Worm (Caenorhabditis elegans) whole organism, L2 larva: ENCODE measurements around the gene F55E10.2.

ENCODE experiments used
- C34F6.9 ChIP-seq: fragments of 150-350 bp; optimal IDR thresholded peaks from 2 replicates; lab custom pipeline; 2014; ENCODE audit warnings: missing biosample characterization, missing genetic modification characterization
- F13H6.1 ChIP-seq: sonication (generic microtip); optimal IDR thresholded peaks from 2 replicates; lab custom pipeline; 2016; ENCODE audit warnings: missing genetic modification characterization, missing compliant biosample characterization
- R02D3.7 ChIP-seq: fragments of 150-350 bp; optimal IDR thresholded peaks from 2 replicates; lab custom pipeline; 2014; ENCODE audit warnings: missing biosample characterization, missing genetic modification characterization
- Y55F3AM.14 ChIP-seq: fragments of 200-800 bp; sonication (Bioruptor generic); optimal IDR thresholded peaks from 2 replicates; lab custom pipeline; 2018; ENCODE audit warnings: mild to moderate bottlenecking, missing genetic modification characterization, missing compliant biosample characterization
- ZK546.5 ChIP-seq: sonication (generic microtip); optimal IDR thresholded peaks from 2 replicates; lab custom pipeline; 2017; ENCODE audit warnings: missing biosample characterization, missing genetic modification characterization
- alr-1 ChIP-seq: fragments of 150-350 bp; optimal IDR thresholded peaks from 2 replicates; lab custom pipeline; 2014; ENCODE audit warnings: missing biosample characterization, missing genetic modification characterization
- aly-2 ChIP-seq: fragments of 150-350 bp; optimal IDR thresholded peaks from 2 replicates; lab custom pipeline; 2014; ENCODE audit warnings: missing biosample characterization, missing genetic modification characterization
- ama-1 ChIP-seq: fragments of 150-350 bp; optimal IDR thresholded peaks from 2 replicates; lab custom pipeline; 2018; ENCODE audit warnings: inconsistent platforms
- blmp-1 ChIP-seq: sonication (generic microtip); optimal IDR thresholded peaks from 2 replicates; lab custom pipeline; 2017; ENCODE audit warnings: missing genetic modification characterization, mild to moderate bottlenecking, missing compliant biosample characterization, antibody characterized with exemption, moderate library complexity; ENCODE audit not compliant: insufficient read depth
- ceh-16 ChIP-seq: fragments of 150-350 bp; optimal IDR thresholded peaks from 2 replicates; lab custom pipeline; 2014; ENCODE audit warnings: missing biosample characterization, missing genetic modification characterization
- ceh-82 ChIP-seq: fragments of 150-350 bp; optimal IDR thresholded peaks from 2 replicates; lab custom pipeline; 2014; ENCODE audit warnings: missing biosample characterization, missing genetic modification characterization
- crh-2 ChIP-seq: sonication (generic microtip); optimal IDR thresholded peaks from 2 replicates; lab custom pipeline; 2017; ENCODE audit warnings: missing biosample characterization, missing genetic modification characterization
- dmd-4 ChIP-seq: sonication (generic microtip); optimal IDR thresholded peaks from 2 replicates; lab custom pipeline; 2017; ENCODE audit warnings: missing biosample characterization, missing genetic modification characterization
- elt-1 ChIP-seq: fragments of 150-350 bp; optimal IDR thresholded peaks from 2 replicates; lab custom pipeline; 2014; ENCODE audit warnings: missing biosample characterization, missing genetic modification characterization
- fos-1 ChIP-seq: fragments of 150-350 bp; optimal IDR thresholded peaks from 2 replicates; lab custom pipeline; 2014; ENCODE audit warnings: missing biosample characterization, missing genetic modification characterization
- lin-11 ChIP-seq: fragments of 150-350 bp; sonication (generic microtip); optimal IDR thresholded peaks from 2 replicates; lab custom pipeline; 2014; ENCODE audit warnings: missing biosample characterization, missing genetic modification characterization, inconsistent platforms, mixed read lengths
- lin-13 ChIP-seq: fragments of 150-350 bp; optimal IDR thresholded peaks from 2 replicates; lab custom pipeline; 2014; ENCODE audit warnings: missing biosample characterization, missing genetic modification reagents, missing genetic modification characterization
- lin-39 ChIP-seq: fragments of 150-350 bp; optimal IDR thresholded peaks from 2 replicates; lab custom pipeline; 2014; ENCODE audit warnings: missing biosample characterization, missing genetic modification reagents, missing genetic modification characterization
- lsy-2 ChIP-seq, 2 experiments: fragments of 150-350 bp in 1 of 2; sonication (generic microtip) in 1 of 2; optimal IDR thresholded peaks; 2 replicates each; lab custom pipeline; 2014 to 2017; ENCODE audit warnings: missing biosample characterization in 2 of 2, missing genetic modification characterization in 2 of 2
- mab-5 ChIP-seq: fragments of 150-350 bp; optimal IDR thresholded peaks from 2 replicates; lab custom pipeline; 2014; ENCODE audit warnings: missing biosample characterization, missing genetic modification characterization
- mbf-1 ChIP-seq: sonication (generic microtip); optimal IDR thresholded peaks from 2 replicates; lab custom pipeline; 2017; ENCODE audit warnings: missing biosample characterization, missing genetic modification characterization
- mdl-1 ChIP-seq, 2 experiments: fragments of 150-350 bp in 1 of 2; sonication (generic microtip) in 1 of 2; optimal IDR thresholded peaks; 2 replicates each; lab custom pipeline; 2017; ENCODE audit warnings: missing biosample characterization in 2 of 2, missing genetic modification characterization in 2 of 2
- nhr-10 ChIP-seq: sonication (generic microtip); optimal IDR thresholded peaks from 2 replicates; lab custom pipeline; 2017; ENCODE audit warnings: missing biosample characterization, missing genetic modification characterization
- nhr-11 ChIP-seq: fragments of 150-350 bp; optimal IDR thresholded peaks from 2 replicates; lab custom pipeline; 2014; ENCODE audit warnings: missing biosample characterization, missing genetic modification characterization
- nhr-129 ChIP-seq: fragments of 150-350 bp; optimal IDR thresholded peaks from 2 replicates; lab custom pipeline; 2014; ENCODE audit warnings: missing biosample characterization, missing genetic modification characterization
- nhr-21 ChIP-seq: fragments of 150-350 bp; optimal IDR thresholded peaks from 2 replicates; lab custom pipeline; 2014; ENCODE audit warnings: missing biosample characterization, missing genetic modification characterization
- nhr-23 ChIP-seq: fragments of 150-350 bp; optimal IDR thresholded peaks from 2 replicates; lab custom pipeline; 2014; ENCODE audit warnings: missing biosample characterization, missing genetic modification reagents, missing genetic modification characterization
- nhr-237 ChIP-seq: fragments of 150-350 bp; optimal IDR thresholded peaks from 2 replicates; lab custom pipeline; 2014; ENCODE audit warnings: missing biosample characterization, missing genetic modification characterization
- nhr-25 ChIP-seq: fragments of 150-350 bp; sonication (generic microtip); optimal IDR thresholded peaks from 3 replicates; lab custom pipeline; 2014; ENCODE audit warnings: missing biosample characterization, missing genetic modification characterization
- nhr-6 ChIP-seq: fragments of 150-350 bp; optimal IDR thresholded peaks from 2 replicates; lab custom pipeline; 2014; ENCODE audit warnings: missing biosample characterization, missing genetic modification characterization
- nhr-77 ChIP-seq: fragments of 150-350 bp; optimal IDR thresholded peaks from 2 replicates; lab custom pipeline; 2014; ENCODE audit warnings: missing biosample characterization, missing genetic modification characterization
- peb-1 ChIP-seq: fragments of 150-350 bp; optimal IDR thresholded peaks from 2 replicates; lab custom pipeline; 2014; ENCODE audit warnings: missing biosample characterization, missing genetic modification characterization
- sem-4 ChIP-seq: fragments of 150-350 bp; optimal IDR thresholded peaks from 2 replicates; lab custom pipeline; 2014; ENCODE audit warnings: missing biosample characterization, missing genetic modification reagents, missing genetic modification characterization
- skn-1 ChIP-seq: sonication (generic microtip); optimal IDR thresholded peaks from 2 replicates; lab custom pipeline; 2017; ENCODE audit warnings: missing biosample characterization, missing genetic modification characterization
- sma-3 ChIP-seq: sonication (generic microtip); optimal IDR thresholded peaks from 2 replicates; lab custom pipeline; 2016; ENCODE audit warnings: missing genetic modification reagents, missing genetic modification characterization, missing compliant biosample characterization
- sma-9 ChIP-seq, 2 experiments: fragments of 150-350 bp in 1 of 2; sonication (generic microtip) in 1 of 2; optimal IDR thresholded peaks; 2 replicates each; lab custom pipeline; 2014 to 2016; ENCODE audit warnings: missing genetic modification characterization in 2 of 2, mild to moderate bottlenecking in 1 of 2, missing biosample characterization in 1 of 2, missing compliant biosample characterization in 1 of 2, missing genetic modification reagents in 1 of 2, moderate library complexity in 1 of 2
- unc-39 ChIP-seq: fragments of 150-350 bp; optimal IDR thresholded peaks from 2 replicates; lab custom pipeline; 2014; ENCODE audit warnings: missing biosample characterization, missing genetic modification characterization
- unc-55 ChIP-seq: fragments of 150-350 bp; sonication (generic microtip); optimal IDR thresholded peaks from 3 replicates; lab custom pipeline; 2014; ENCODE audit warnings: missing biosample characterization, missing genetic modification reagents, missing genetic modification characterization
- zag-1 ChIP-seq: fragments of 150-350 bp; optimal IDR thresholded peaks from 2 replicates; lab custom pipeline; 2014; ENCODE audit warnings: missing biosample characterization, missing genetic modification characterization
- ztf-4 ChIP-seq: fragments of 150-350 bp; optimal IDR thresholded peaks from 2 replicates; lab custom pipeline; 2014; ENCODE audit warnings: missing biosample characterization, missing genetic modification characterization

Gene F55E10.2

ce11 chrX:8378312-8378711, 37.8 kb downstream of the F55E10.2 start, which contains the start of gene tbc-18:
Gene tbc-18 (plus strand): TSS chrX:8378557.
- TF ChIP-seq F13H6.1 (tag; lab: Kevin White, UChicago), result peak; percentile 60
- TF ChIP-seq mdl-1 (tag; optimal IDR thresholded peaks at IDR 0.05; lab: Kevin White, UChicago), result peak in 1 of 2 experiments; percentile 48
- no peak for TF ChIP-seq ama-1 (lab: Kevin White, UChicago)
- peak; percentile 79 for TF ChIP-seq crh-2 (tag; lab: Kevin White, UChicago)
- TF ChIP-seq nhr-10 (tag; lab: Kevin White, UChicago), result no peak
- TF ChIP-seq Y55F3AM.14, result peak; percentile 34
- TF ChIP-seq nhr-6 (tag; lab: Kevin White, UChicago), result peak; percentile 23
- peak; percentile 52 for TF ChIP-seq nhr-129
- peak; percentile 3 for TF ChIP-seq nhr-21
- no peak for TF ChIP-seq ZK546.5 (tag; lab: Kevin White, UChicago)
- TF ChIP-seq C34F6.9 (tag; lab: Kevin White, UChicago), result peak; percentile 73
- TF ChIP-seq nhr-237 (tag; lab: Kevin White, UChicago), result no peak
- TF ChIP-seq unc-55 (GFP tag; lab: Kevin White, UChicago), result peak; percentile 81
- peak; percentile 41 for TF ChIP-seq ztf-4 (tag; lab: Kevin White, UChicago)
- TF ChIP-seq lsy-2 (tag; optimal IDR thresholded peaks at IDR 0.05; lab: Kevin White, UChicago), result peak in 1 of 2 experiments; percentile 49
- TF ChIP-seq zag-1 (tag; lab: Kevin White, UChicago), result peak; percentile 64
- TF ChIP-seq alr-1, result peak; percentile 34
- TF ChIP-seq sma-9 (GFP tag; optimal IDR thresholded peaks at IDR 0.05; lab: Kevin White, UChicago), result peak; percentile 45
- no peak for TF ChIP-seq sma-9 (tag; optimal IDR thresholded peaks at IDR 0.05; lab: Kevin White, UChicago)

- TF ChIP-seq crh-2 (tag; lab: Kevin White, UChicago) (peak; percentile 54), blmp-1 (no peak), F13H6.1 (tag; lab: Kevin White, UChicago) (no peak), R02D3.7 (no peak), ztf-4 (tag; lab: Kevin White, UChicago) (no peak), nhr-129 (peak; percentile 49), sma-9 (GFP tag; optimal IDR thresholded peaks at IDR 0.05; lab: Kevin White, UChicago) (peak; percentile 40), sma-9 (tag; optimal IDR thresholded peaks at IDR 0.05; lab: Kevin White, UChicago) (no peak), unc-55 (GFP tag; lab: Kevin White, UChicago) (no peak), fos-1 (tag; lab: Kevin White, UChicago) (peak; percentile 4)
These were observed 41.2 kb downstream of the F55E10.2 start for ce11 chrX:8381651-8382050.

- TF ChIP-seq lin-11 (tag; lab: Kevin White, UChicago), result no peak
- no peak for TF ChIP-seq ZK546.5 (tag; lab: Kevin White, UChicago)
- TF ChIP-seq nhr-23 (tag; lab: Kevin White, UChicago), result no peak
- peak; percentile 61 for TF ChIP-seq blmp-1
These were observed 44.2 kb downstream of the F55E10.2 start, which contains the start of gene F41D9.2 for ce11 chrX:8384642-8385181. Gene F41D9.2 (minus strand): TSS chrX:8384945.

DNA sequence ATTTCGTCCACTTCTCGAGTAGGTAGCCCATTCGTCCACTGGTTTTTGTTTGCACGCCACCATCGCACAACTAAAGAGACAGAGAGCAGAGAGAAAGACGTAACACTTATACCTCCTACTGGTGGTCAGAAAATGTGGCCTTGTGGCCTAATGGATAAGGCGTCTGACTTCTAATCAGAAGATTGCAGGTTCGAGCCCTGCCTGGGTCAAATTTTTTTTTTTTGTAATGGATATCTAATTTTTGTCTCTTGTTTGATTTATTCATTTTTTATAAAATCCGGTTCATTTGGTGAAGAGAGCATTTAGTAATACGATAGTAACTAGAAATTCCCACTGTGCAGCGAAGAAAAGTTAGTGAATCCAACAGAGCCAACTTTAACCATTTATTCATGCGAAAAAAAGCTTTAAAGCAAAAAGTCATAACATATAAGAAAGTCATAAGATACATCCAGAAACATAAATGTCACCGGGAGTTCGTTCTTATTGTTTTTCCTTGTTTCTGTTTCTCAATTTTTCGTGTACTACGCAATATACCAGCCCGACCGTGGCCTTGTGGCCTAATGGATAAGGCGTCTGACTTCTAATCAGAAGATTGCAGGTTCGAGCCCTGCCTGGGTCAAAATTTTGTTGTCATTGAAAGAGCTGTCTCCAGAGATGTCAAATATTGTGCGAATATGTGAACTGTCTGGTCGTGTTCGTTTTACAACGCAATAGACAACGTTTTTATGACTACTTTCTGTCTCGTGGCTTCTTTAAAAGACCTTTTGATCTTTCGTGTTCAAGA, 45.8 kb downstream of the F55E10.2 start:
- no peak for TF ChIP-seq nhr-11 (tag; lab: Kevin White, UChicago)
- TF ChIP-seq ama-1 (lab: Kevin White, UChicago), result no peak
- TF ChIP-seq nhr-237 (tag; lab: Kevin White, UChicago), result no peak
- peak; percentile 15 to 52 for TF ChIP-seq lsy-2 (tag; optimal IDR thresholded peaks at IDR 0.05; lab: Kevin White, UChicago)
- TF ChIP-seq mbf-1 (tag; lab: Kevin White, UChicago), result no peak
- peak; percentile 53 for TF ChIP-seq sma-9 (GFP tag; optimal IDR thresholded peaks at IDR 0.05; lab: Kevin White, UChicago)
- no peak for TF ChIP-seq sma-9 (tag; optimal IDR thresholded peaks at IDR 0.05; lab: Kevin White, UChicago)
- no peak for TF ChIP-seq dmd-4
- TF ChIP-seq nhr-6 (tag; lab: Kevin White, UChicago), result no peak
- peak; percentile 69 for TF ChIP-seq nhr-129
- TF ChIP-seq crh-2 (tag; lab: Kevin White, UChicago), result peak; percentile 55
- no peak for TF ChIP-seq lin-11 (tag; lab: Kevin White, UChicago)
- TF ChIP-seq alr-1, result no peak
- TF ChIP-seq R02D3.7, result no peak
- no peak for TF ChIP-seq nhr-25
- TF ChIP-seq mdl-1 (tag; optimal IDR thresholded peaks at IDR 0.05; lab: Kevin White, UChicago), result no peak
- TF ChIP-seq F13H6.1 (tag; lab: Kevin White, UChicago), result peak; percentile 10
- no peak for TF ChIP-seq skn-1 (tag; lab: Kevin White, UChicago)
- no peak for TF ChIP-seq sma-3 (GFP tag; lab: Kevin White, UChicago)
- no peak for TF ChIP-seq unc-39
- peak; percentile 12 for TF ChIP-seq C34F6.9 (tag; lab: Kevin White, UChicago)
- no peak for TF ChIP-seq ceh-16 (tag; lab: Kevin White, UChicago)
- TF ChIP-seq Y55F3AM.14, result peak; percentile 4
- TF ChIP-seq aly-2 (tag; lab: Kevin White, UChicago), result no peak
- no peak for TF ChIP-seq mab-5 (tag; lab: Kevin White, UChicago)
- TF ChIP-seq blmp-1, result no peak
- TF ChIP-seq nhr-77 (tag; lab: Kevin White, UChicago), result no peak
- peak; percentile 36 for TF ChIP-seq lin-13 (GFP tag; lab: Kevin White, UChicago)
- no peak for TF ChIP-seq ztf-4 (tag; lab: Kevin White, UChicago)
- no peak for TF ChIP-seq ZK546.5 (tag; lab: Kevin White, UChicago)
- TF ChIP-seq peb-1 (tag; lab: Kevin White, UChicago), result no peak
- TF ChIP-seq ceh-82, result no peak
- TF ChIP-seq elt-1 (tag; lab: Kevin White, UChicago), result no peak
- TF ChIP-seq nhr-21, result peak; percentile 48
- TF ChIP-seq sem-4 (tag; lab: Kevin White, UChicago), result no peak
- TF ChIP-seq lin-39, result no peak
